Fruit fly (Drosophila melanogaster) whole organism, embryonic: ENCODE data around the gene MED15.

Experiments
- Abd-B ChIP-seq: fragments of 200-800 bp; sonication (Bioruptor generic); optimal IDR thresholded peaks from 2 replicates; lab custom pipeline; 2018; ENCODE audit warnings: missing biosample characterization, mild to moderate bottlenecking, missing genetic modification characterization, moderate library complexity
- Ada2b ChIP-seq: fragments of 200-800 bp; sonication (Bioruptor generic); IDR thresholded peaks from 2 replicates; pipeline ENCODE4 v1.3.6; 2022; ENCODE audit warnings: missing biosample characterization, missing genetic modification characterization
- Adf1 ChIP-seq: fragments of 200-800 bp; sonication (Bioruptor generic); IDR thresholded peaks from 2 replicates; pipeline ENCODE4 v1.3.6; 2022; ENCODE audit warnings: missing biosample characterization, missing genetic modification characterization
- Aef1 ChIP-seq: fragments of 200-800 bp; sonication (Bioruptor generic); IDR thresholded peaks from 3 replicates; pipeline ENCODE4 v1.3.6; 2022; ENCODE audit warnings: missing biosample characterization, missing genetic modification characterization
- Atf6 ChIP-seq: fragments of 200-800 bp; sonication (Bioruptor generic); IDR thresholded peaks from 2 replicates; pipeline ENCODE4 v1.3.6; 2022; ENCODE audit warnings: missing biosample characterization, missing genetic modification characterization
- Awh ChIP-seq: fragments of 200-800 bp; sonication (Bioruptor generic); IDR thresholded peaks from 2 replicates; pipeline ENCODE4, ENCODE4 v1.3.6; 2022; ENCODE audit warnings: missing biosample characterization, missing genetic modification characterization
- CG12744 ChIP-seq: fragments of 200-800 bp; sonication (Bioruptor generic); optimal IDR thresholded peaks from 2 replicates; lab custom pipeline; 2016; ENCODE audit warnings: missing biosample characterization, missing genetic modification characterization
- CG12769 ChIP-seq: fragments of 200-800 bp; sonication (Bioruptor generic); optimal IDR thresholded peaks from 2 replicates; lab custom pipeline; 2019; ENCODE audit warnings: missing biosample characterization, mild to moderate bottlenecking, missing genetic modification characterization, moderate library complexity
- CG15269 ChIP-seq: fragments of 200-800 bp; sonication (Bioruptor generic); optimal IDR thresholded peaks from 2 replicates; lab custom pipeline; 2018; ENCODE audit warnings: missing biosample characterization, mild to moderate bottlenecking, missing genetic modification characterization, moderate library complexity
- CG15514 ChIP-seq: fragments of 200-800 bp; sonication (Bioruptor generic); optimal IDR thresholded peaks from 3 replicates; lab custom pipeline; 2017; ENCODE audit warnings: missing biosample characterization, missing genetic modification characterization, mild to moderate bottlenecking, moderate library complexity, missing genetic modification reagents
- CG16779 ChIP-seq: fragments of 200-800 bp; sonication (Bioruptor generic); IDR thresholded peaks from 2 replicates; pipeline ENCODE4 v1.3.6; 2022; ENCODE audit warnings: missing biosample characterization, missing genetic modification characterization
- CG17385 ChIP-seq: fragments of 200-800 bp; sonication (Bioruptor generic); optimal IDR thresholded peaks from 3 replicates; lab custom pipeline; 2018; ENCODE audit warnings: missing biosample characterization, mild to moderate bottlenecking, missing genetic modification characterization
- CG2712 ChIP-seq: fragments of 200-800 bp; optimal IDR thresholded peaks from 3 replicates; lab custom pipeline; 2019; ENCODE audit warnings: missing biosample characterization, mild to moderate bottlenecking, missing genetic modification characterization, moderate library complexity
- CG2889 ChIP-seq: fragments of 200-800 bp; sonication (Bioruptor generic); IDR thresholded peaks from 3 replicates; pipeline ENCODE4 v1.3.6; 2022; ENCODE audit warnings: missing biosample characterization, missing genetic modification characterization
- CG3163 ChIP-seq: fragments of 200-800 bp; sonication (Bioruptor generic); optimal IDR thresholded peaks from 3 replicates; lab custom pipeline; 2016; ENCODE audit warnings: missing biosample characterization, missing genetic modification characterization
- CG32532 ChIP-seq: fragments of 200-800 bp; sonication (Bioruptor generic); IDR thresholded peaks from 2 replicates; pipeline ENCODE4 v1.3.6; 2022; ENCODE audit warnings: missing biosample characterization, missing genetic modification characterization
- CG33213 ChIP-seq: fragments of 200-800 bp; sonication (Bioruptor generic); optimal IDR thresholded peaks from 3 replicates; lab custom pipeline; 2016; ENCODE audit warnings: missing biosample characterization, missing genetic modification characterization
- CG34422 ChIP-seq: fragments of 200-800 bp; sonication (Bioruptor generic); IDR thresholded peaks from 3 replicates; pipeline ENCODE4 v1.3.6; 2022; ENCODE audit warnings: missing biosample characterization, missing genetic modification characterization
- CG6654 ChIP-seq: fragments of 200-800 bp; sonication (Bioruptor generic); optimal IDR thresholded peaks from 2 replicates; lab custom pipeline; 2017; ENCODE audit warnings: missing biosample characterization, mild to moderate bottlenecking, missing genetic modification characterization
- CG7271 ChIP-seq: fragments of 200-800 bp; sonication (Bioruptor generic); optimal IDR thresholded peaks from 2 replicates; lab custom pipeline; 2018; ENCODE audit warnings: missing biosample characterization, mild to moderate bottlenecking, missing genetic modification characterization, moderate library complexity
- CG7963 ChIP-seq: fragments of 200-800 bp; sonication (Bioruptor generic); IDR thresholded peaks from 3 replicates; pipeline ENCODE4 v1.3.6; 2022; ENCODE audit warnings: missing biosample characterization, missing genetic modification characterization; ENCODE audit not compliant: partially characterized antibody
- CG8388 ChIP-seq: fragments of 200-800 bp; sonication (Bioruptor generic); optimal IDR thresholded peaks from 2 replicates; lab custom pipeline; 2019; ENCODE audit warnings: missing biosample characterization, mild to moderate bottlenecking, missing genetic modification characterization, moderate library complexity
- CG8478 ChIP-seq: fragments of >200 bp; optimal IDR thresholded peaks from 2 replicates; lab custom pipeline; 2018
- CG8924 ChIP-seq: fragments of 200-800 bp; optimal IDR thresholded peaks from 3 replicates; lab custom pipeline; 2019; ENCODE audit warnings: missing biosample characterization, mild to moderate bottlenecking, missing genetic modification characterization, moderate library complexity
- CG9215 ChIP-seq: fragments of 200-800 bp; sonication (Bioruptor generic); IDR thresholded peaks from 2 replicates; pipeline ENCODE4 v1.3.6; 2022; ENCODE audit warnings: missing biosample characterization, missing genetic modification characterization
- CoRest ChIP-seq: fragments of 200-800 bp; sonication (Bioruptor generic); optimal IDR thresholded peaks from 3 replicates; lab custom pipeline; 2018; ENCODE audit warnings: missing biosample characterization, mild to moderate bottlenecking, missing genetic modification characterization, moderate library complexity
- D ChIP-seq, 2 experiments: fragments of 200-800 bp in 1 of 2; fragments of >200 bp in 1 of 2; sonication (Bioruptor generic) in 1 of 2; optimal IDR thresholded peaks; 2 replicates in 1 of 2; 3 replicates in 1 of 2; lab custom pipeline; 2017; ENCODE audit warnings: mild to moderate bottlenecking in 1 of 2, missing biosample characterization in 1 of 2, missing genetic modification characterization in 1 of 2, missing genetic modification reagents in 1 of 2
- Deaf1 ChIP-seq: fragments of 200-800 bp; optimal IDR thresholded peaks from 3 replicates; lab custom pipeline; 2019; ENCODE audit warnings: missing biosample characterization, mild to moderate bottlenecking, missing genetic modification characterization, moderate library complexity
- Elba2 ChIP-seq: fragments of 200-800 bp; sonication (Bioruptor generic); optimal IDR thresholded peaks from 3 replicates; lab custom pipeline; 2016; ENCODE audit warnings: missing biosample characterization, missing genetic modification characterization
- HLH3B ChIP-seq: fragments of 200-800 bp; sonication (Bioruptor generic); IDR thresholded peaks from 2 replicates; pipeline ENCODE4 v1.3.6; 2022; ENCODE audit warnings: missing biosample characterization, missing genetic modification characterization
- HLH54F ChIP-seq: fragments of 200-800 bp; sonication (Bioruptor generic); optimal IDR thresholded peaks from 3 replicates; lab custom pipeline; 2016; ENCODE audit warnings: missing biosample characterization, missing genetic modification characterization
- MESR4 ChIP-seq: fragments of 200-800 bp; sonication (Bioruptor generic); optimal IDR thresholded peaks from 2 replicates; lab custom pipeline; 2018; ENCODE audit warnings: missing biosample characterization, mild to moderate bottlenecking, missing genetic modification characterization, moderate library complexity
- Nf-YC ChIP-seq: fragments of 200-800 bp; optimal IDR thresholded peaks from 3 replicates; lab custom pipeline; 2019; ENCODE audit warnings: missing biosample characterization, mild to moderate bottlenecking, missing genetic modification characterization, moderate library complexity
- bsh ChIP-seq, 2 experiments: fragments of 200-800 bp; sonication (Bioruptor generic); optimal IDR thresholded peaks; 2 replicates each; lab custom pipeline; 2017 to 2018; ENCODE audit warnings: mild to moderate bottlenecking in 2 of 2, missing biosample characterization in 2 of 2, missing genetic modification characterization in 2 of 2, moderate library complexity in 1 of 2
- croc ChIP-seq: fragments of 200-800 bp; sonication (Bioruptor generic); conservative IDR thresholded peaks from 3 replicates; pipeline ENCODE4 v1.3.6; 2022; ENCODE audit warnings: missing biosample characterization, missing genetic modification characterization
- danr ChIP-seq: fragments of 200-800 bp; sonication (Bioruptor generic); IDR thresholded peaks from 2 replicates; pipeline ENCODE4 v1.3.6; 2022; ENCODE audit warnings: missing biosample characterization, missing genetic modification characterization
- ems ChIP-seq: fragments of 200-800 bp; sonication (Bioruptor generic); optimal IDR thresholded peaks from 3 replicates; lab custom pipeline; 2016; ENCODE audit warnings: missing biosample characterization, missing genetic modification characterization
- esg ChIP-seq: fragments of 200-800 bp; sonication (Bioruptor generic); conservative IDR thresholded peaks from 2 replicates; pipeline ENCODE4 v1.3.6; 2022; ENCODE audit warnings: missing biosample characterization, missing genetic modification characterization
- eyg ChIP-seq: fragments of 200-800 bp; sonication (Bioruptor generic); optimal IDR thresholded peaks from 3 replicates; lab custom pipeline; 2016; ENCODE audit warnings: missing biosample characterization, missing genetic modification characterization
- fd64A ChIP-seq: fragments of 200-800 bp; sonication (Bioruptor generic); optimal IDR thresholded peaks from 3 replicates; lab custom pipeline; 2018; ENCODE audit warnings: missing biosample characterization, mild to moderate bottlenecking, missing genetic modification characterization
- gsb-n ChIP-seq: fragments of 200-800 bp; sonication (Bioruptor generic); optimal IDR thresholded peaks from 3 replicates; lab custom pipeline; 2018; ENCODE audit warnings: missing biosample characterization, mild to moderate bottlenecking, missing genetic modification characterization
- ind ChIP-seq: fragments of 200-800 bp; sonication (Bioruptor generic); optimal IDR thresholded peaks from 3 replicates; lab custom pipeline; 2016; ENCODE audit warnings: missing biosample characterization, missing genetic modification characterization
- insv ChIP-seq, 2 experiments: fragments of 200-800 bp; sonication (Bioruptor generic); optimal IDR thresholded peaks; 3 replicates each; lab custom pipeline; 2016 to 2018; ENCODE audit warnings: missing biosample characterization in 2 of 2, missing genetic modification characterization in 2 of 2
- lmd ChIP-seq: fragments of 200-800 bp; sonication (Bioruptor generic); IDR thresholded peaks from 2 replicates; pipeline ENCODE4 v1.3.6; 2022; ENCODE audit warnings: missing biosample characterization, missing genetic modification characterization
- tio ChIP-seq: fragments of 200-800 bp; sonication (Bioruptor generic); optimal IDR thresholded peaks from 2 replicates; lab custom pipeline; 2017; ENCODE audit warnings: missing biosample characterization, missing genetic modification characterization, inconsistent platforms
- tx ChIP-seq: fragments of 200-800 bp; sonication (Bioruptor generic); optimal IDR thresholded peaks from 2 replicates; lab custom pipeline; 2016; ENCODE audit warnings: missing biosample characterization, missing genetic modification characterization
- unc-4 ChIP-seq: fragments of 200-800 bp; sonication (Bioruptor generic); IDR thresholded peaks from 2 replicates; pipeline ENCODE4 v1.3.6; 2022; ENCODE audit warnings: missing biosample characterization, missing genetic modification characterization; ENCODE audit not compliant: partially characterized antibody
- wek ChIP-seq: fragments of 200-800 bp; sonication (Bioruptor generic); optimal IDR thresholded peaks from 3 replicates; lab custom pipeline; 2018; ENCODE audit warnings: missing biosample characterization, mild to moderate bottlenecking, missing genetic modification characterization, moderate library complexity
- zfh2 ChIP-seq: fragments of 200-800 bp; sonication (Bioruptor generic); optimal IDR thresholded peaks from 2 replicates; lab custom pipeline; 2016; ENCODE audit warnings: missing biosample characterization, missing genetic modification characterization

Gene MED15

DNA sequence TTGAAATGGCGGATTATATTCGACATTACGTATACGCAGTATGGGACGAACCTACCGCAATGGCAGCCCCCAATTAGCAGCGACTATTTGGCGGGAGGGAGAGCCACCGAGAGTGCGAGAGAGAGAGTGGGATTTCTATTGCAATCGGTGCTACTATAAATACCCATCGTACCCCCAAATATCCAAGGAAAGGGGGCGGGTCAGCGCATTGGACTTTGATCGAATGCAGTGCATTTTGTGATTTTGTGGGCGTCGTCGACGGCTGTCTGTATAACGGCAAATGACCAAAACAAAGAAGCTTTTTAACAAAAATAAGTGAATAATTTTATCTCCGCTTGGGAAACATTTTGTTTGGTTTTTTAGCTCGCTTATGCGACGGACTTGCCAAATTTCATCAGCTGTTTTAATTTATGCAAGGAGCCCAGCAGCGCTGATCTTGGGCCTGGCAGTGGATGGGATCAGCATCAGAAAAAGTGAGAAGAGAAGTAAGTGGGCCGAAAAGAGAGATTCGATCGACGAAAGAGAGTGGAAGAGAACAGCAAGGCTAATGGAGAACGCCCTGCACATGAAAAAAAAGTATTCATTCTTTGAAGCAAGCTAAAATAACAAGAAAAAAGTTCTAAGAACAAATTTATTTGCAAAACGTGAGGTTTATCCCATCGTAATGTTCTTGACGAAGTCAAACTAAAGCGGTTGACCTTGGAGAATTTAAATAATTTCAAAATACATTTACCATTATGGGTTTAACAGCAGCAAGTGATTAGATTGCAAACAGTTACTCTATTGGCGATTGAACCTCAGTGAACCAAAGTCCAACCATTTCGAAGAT lies 15.1 kb downstream of the MED15 start (continued):
- TF ChIP-seq CG6654 (GFP tag; lab: Kevin White, UChicago), result no peak
- TF ChIP-seq CG2889, result no peak
- TF ChIP-seq croc (GFP tag; lab: Robert Waterston, UW), result no peak
- TF ChIP-seq tx (GFP tag; lab: Kevin White, UChicago), result peak; percentile 25
- TF ChIP-seq eyg, result no peak
- TF ChIP-seq Awh (GFP tag; lab: Robert Waterston, UW), result no peak
- peak; percentile 34; the same call in 1 of the 3 replicates for TF ChIP-seq Aef1 (GFP tag; lab: Robert Waterston, UW)
- TF ChIP-seq fd64A (GFP tag; lab: Kevin White, UChicago), result no peak
- TF ChIP-seq HLH54F (GFP tag; lab: Kevin White, UChicago), result peak; percentile 23
- TF ChIP-seq wek (GFP tag; lab: Kevin White, UChicago), result no peak
- no peak for TF ChIP-seq CG16779
- no peak for TF ChIP-seq ems
- TF ChIP-seq bsh (GFP tag; optimal IDR thresholded peaks at IDR 0.05; lab: Kevin White, UChicago), result peak in 1 of 2 experiments; percentile 43
- no peak for TF ChIP-seq CG8478 (lab: Kevin White, UChicago)
- TF ChIP-seq CG32532 (GFP tag; lab: Robert Waterston, UW), result no peak
- TF ChIP-seq CG34422 (GFP tag; lab: Robert Waterston, UW), result no peak
- TF ChIP-seq CG8924, result peak; percentile 38
- TF ChIP-seq esg (GFP tag; lab: Robert Waterston, UW), result no peak
- TF ChIP-seq CoRest, result peak; percentile 62
- TF ChIP-seq CG7963, result no peak
- TF ChIP-seq Atf6 (GFP tag; lab: Robert Waterston, UW), result no peak; the same call in 1 of the 2 replicates
- no peak for TF ChIP-seq D (optimal IDR thresholded peaks at IDR 0.05; lab: Kevin White, UChicago)
- no peak for TF ChIP-seq D (GFP tag; optimal IDR thresholded peaks at IDR 0.05; lab: Kevin White, UChicago)
- no peak for TF ChIP-seq insv (GFP tag; optimal IDR thresholded peaks at IDR 0.05; lab: Kevin White, UChicago)
- TF ChIP-seq CG15269 (tag; lab: Kevin White, UChicago), result peak; percentile 47
- TF ChIP-seq unc-4 (GFP tag; lab: Robert Waterston, UW), result no peak
- TF ChIP-seq CG3163, result peak; percentile 82
- no peak for TF ChIP-seq Elba2
- no peak for TF ChIP-seq CG12744 (GFP tag; lab: Kevin White, UChicago)
- TF ChIP-seq danr (GFP tag; lab: Robert Waterston, UW), result no peak
- TF ChIP-seq Nf-YC (tag; lab: Kevin White, UChicago), result peak; percentile 1
- peak; percentile 44 for TF ChIP-seq tio (GFP tag; lab: Kevin White, UChicago)
- TF ChIP-seq CG12769, result no peak
- TF ChIP-seq Deaf1, result no peak
- TF ChIP-seq Ada2b (GFP tag; lab: Robert Waterston, UW), result no peak
- TF ChIP-seq CG2712, result peak; percentile 26
- peak; percentile 34 for TF ChIP-seq Abd-B (GFP tag; lab: Kevin White, UChicago)
- TF ChIP-seq HLH3B, result peak; percentile 22; the same call in 1 of the 2 replicates
- no peak for TF ChIP-seq CG9215 (GFP tag; lab: Robert Waterston, UW)
- no peak for TF ChIP-seq Adf1 (GFP tag; lab: Robert Waterston, UW)
- no peak for TF ChIP-seq zfh2 (GFP tag; lab: Kevin White, UChicago)
- TF ChIP-seq CG15514, result peak; percentile 12
- TF ChIP-seq CG8388 (GFP tag; lab: Kevin White, UChicago), result no peak
- peak; percentile 51 for TF ChIP-seq CG17385
- no peak for TF ChIP-seq MESR4
- no peak for TF ChIP-seq CG7271
- TF ChIP-seq CG33213 (GFP tag; lab: Kevin White, UChicago), result no peak
- TF ChIP-seq lmd (GFP tag; lab: Robert Waterston, UW), result peak; percentile 45; the same call in 1 of the 2 replicates
- no peak for TF ChIP-seq gsb-n
- TF ChIP-seq ind, result peak; percentile 7
